Fruit fly (Drosophila melanogaster) whole organism, embryonic: ENCODE results near the gene CtBP.

Source experiments
- Adf1 ChIP-seq: fragments of 200-800 bp; sonication (Bioruptor generic); IDR thresholded peaks from 2 replicates; pipeline ENCODE4 v1.3.6; 2022; ENCODE audit warnings: missing biosample characterization, missing genetic modification characterization
- Aef1 ChIP-seq: fragments of 200-800 bp; sonication (Bioruptor generic); IDR thresholded peaks from 3 replicates; pipeline ENCODE4 v1.3.6; 2022; ENCODE audit warnings: missing biosample characterization, missing genetic modification characterization
- B-H1 ChIP-seq: fragments of 200-800 bp; sonication (Bioruptor generic); IDR thresholded peaks from 3 replicates; pipeline ENCODE4 v1.3.6; 2022; ENCODE audit warnings: missing biosample characterization, missing genetic modification characterization
- B-H2 ChIP-seq: fragments of 200-800 bp; sonication (Bioruptor generic); optimal IDR thresholded peaks from 2 replicates; lab custom pipeline; 2018; ENCODE audit warnings: missing biosample characterization, mild to moderate bottlenecking, missing genetic modification characterization
- BtbVII ChIP-seq: fragments of 200-800 bp; sonication (Bioruptor generic); optimal IDR thresholded peaks from 3 replicates; lab custom pipeline; 2017; ENCODE audit warnings: missing biosample characterization, mild to moderate bottlenecking, missing genetic modification characterization
- CG1024 ChIP-seq: fragments of 200-800 bp; sonication (Bioruptor generic); IDR thresholded peaks from 2 replicates; pipeline ENCODE4 v1.3.6; 2022; ENCODE audit warnings: missing biosample characterization, missing genetic modification characterization
- CG12071 ChIP-seq: fragments of 200-800 bp; sonication (Bioruptor generic); optimal IDR thresholded peaks from 3 replicates; lab custom pipeline; 2018; ENCODE audit warnings: missing biosample characterization, mild to moderate bottlenecking, missing genetic modification characterization
- CG13624 ChIP-seq: fragments of 200-800 bp; sonication (Bioruptor generic); optimal IDR thresholded peaks from 2 replicates; lab custom pipeline; 2016; ENCODE audit warnings: missing biosample characterization, missing genetic modification characterization
- CG14050 ChIP-seq: fragments of 200-800 bp; sonication (Bioruptor generic); IDR thresholded peaks from 3 replicates; pipeline ENCODE4 v1.3.6; 2022; ENCODE audit warnings: missing biosample characterization, missing genetic modification characterization
- CG15011 ChIP-seq: fragments of 200-800 bp; sonication (Bioruptor generic); optimal IDR thresholded peaks from 3 replicates; lab custom pipeline; 2018; ENCODE audit warnings: missing biosample characterization, mild to moderate bottlenecking, missing genetic modification characterization
- CG15073 ChIP-seq: fragments of 200-800 bp; sonication (Bioruptor generic); optimal IDR thresholded peaks from 2 replicates; lab custom pipeline; 2016; ENCODE audit warnings: missing biosample characterization, missing genetic modification characterization
- CG15269 ChIP-seq: fragments of 200-800 bp; sonication (Bioruptor generic); optimal IDR thresholded peaks from 2 replicates; lab custom pipeline; 2018; ENCODE audit warnings: missing biosample characterization, mild to moderate bottlenecking, missing genetic modification characterization, moderate library complexity
- CG1603 ChIP-seq: fragments of 200-800 bp; sonication (Bioruptor generic); optimal IDR thresholded peaks from 2 replicates; lab custom pipeline; 2019; ENCODE audit warnings: missing biosample characterization, mild to moderate bottlenecking, missing genetic modification characterization, moderate library complexity
- CG17359 ChIP-seq: fragments of 200-800 bp; sonication (Bioruptor generic); optimal IDR thresholded peaks from 3 replicates; lab custom pipeline; 2018; ENCODE audit warnings: missing biosample characterization, mild to moderate bottlenecking, missing genetic modification characterization, moderate library complexity
- CG18764 ChIP-seq: fragments of 200-800 bp; sonication (Bioruptor generic); optimal IDR thresholded peaks from 3 replicates; lab custom pipeline; 2016; ENCODE audit warnings: missing biosample characterization, missing genetic modification characterization
- CG2712 ChIP-seq: fragments of 200-800 bp; optimal IDR thresholded peaks from 3 replicates; lab custom pipeline; 2019; ENCODE audit warnings: missing biosample characterization, mild to moderate bottlenecking, missing genetic modification characterization, moderate library complexity
- CG31224 ChIP-seq: fragments of 200-800 bp; sonication (Bioruptor generic); IDR thresholded peaks from 2 replicates; pipeline ENCODE4 v1.3.6; 2022; ENCODE audit warnings: missing biosample characterization, missing genetic modification characterization
- CG32532 ChIP-seq: fragments of 200-800 bp; sonication (Bioruptor generic); IDR thresholded peaks from 2 replicates; pipeline ENCODE4 v1.3.6; 2022; ENCODE audit warnings: missing biosample characterization, missing genetic modification characterization
- CG33213 ChIP-seq: fragments of 200-800 bp; sonication (Bioruptor generic); optimal IDR thresholded peaks from 3 replicates; lab custom pipeline; 2016; ENCODE audit warnings: missing biosample characterization, missing genetic modification characterization
- CG3995 ChIP-seq: fragments of 200-800 bp; sonication (Bioruptor generic); optimal IDR thresholded peaks from 3 replicates; lab custom pipeline; 2016; ENCODE audit warnings: missing biosample characterization, missing genetic modification characterization
- CG42726 ChIP-seq: fragments of 200-800 bp; sonication (Bioruptor generic); IDR thresholded peaks from 2 replicates; pipeline ENCODE4 v1.3.6; 2022; ENCODE audit warnings: missing biosample characterization, missing genetic modification characterization; ENCODE audit not compliant: partially characterized antibody
- CG43689 ChIP-seq: fragments of 200-800 bp; sonication (Bioruptor generic); IDR thresholded peaks from 2 replicates; pipeline ENCODE4 v1.3.6; 2022; ENCODE audit warnings: missing biosample characterization, missing genetic modification characterization
- CG6689 ChIP-seq: fragments of 200-800 bp; sonication (Bioruptor generic); IDR thresholded peaks from 2 replicates; pipeline ENCODE4 v1.3.6; 2022; ENCODE audit warnings: missing biosample characterization, missing genetic modification characterization
- CG8281 ChIP-seq: fragments of 200-800 bp; sonication (Bioruptor generic); optimal IDR thresholded peaks from 2 replicates; lab custom pipeline; 2018; ENCODE audit warnings: missing biosample characterization, mild to moderate bottlenecking, missing genetic modification characterization, moderate library complexity
- CG8924 ChIP-seq: fragments of 200-800 bp; optimal IDR thresholded peaks from 3 replicates; lab custom pipeline; 2019; ENCODE audit warnings: missing biosample characterization, mild to moderate bottlenecking, missing genetic modification characterization, moderate library complexity
- CG9932 ChIP-seq: fragments of 200-800 bp; sonication (Bioruptor generic); IDR thresholded peaks from 2 replicates; pipeline ENCODE4 v1.3.6; 2022; ENCODE audit warnings: missing biosample characterization, missing genetic modification characterization
- D ChIP-seq, 2 experiments: fragments of 200-800 bp in 1 of 2; fragments of >200 bp in 1 of 2; sonication (Bioruptor generic) in 1 of 2; optimal IDR thresholded peaks; 2 replicates in 1 of 2; 3 replicates in 1 of 2; lab custom pipeline; 2017; ENCODE audit warnings: mild to moderate bottlenecking in 1 of 2, missing biosample characterization in 1 of 2, missing genetic modification characterization in 1 of 2, missing genetic modification reagents in 1 of 2
- Doc3 ChIP-seq: fragments of 200-800 bp; sonication (Bioruptor generic); IDR thresholded peaks from 3 replicates; pipeline ENCODE4 v1.3.6; 2022; ENCODE audit warnings: missing biosample characterization, missing genetic modification characterization; ENCODE audit not compliant: partially characterized antibody
- Dref ChIP-seq: fragments of 200-800 bp; sonication (Bioruptor generic); IDR thresholded peaks from 2 replicates; pipeline ENCODE4 v1.3.6; 2022; ENCODE audit warnings: missing biosample characterization, missing genetic modification characterization
- HLH54F ChIP-seq: fragments of 200-800 bp; sonication (Bioruptor generic); optimal IDR thresholded peaks from 3 replicates; lab custom pipeline; 2016; ENCODE audit warnings: missing biosample characterization, missing genetic modification characterization
- HmgD ChIP-seq: fragments of 200-800 bp; sonication (Bioruptor generic); optimal IDR thresholded peaks from 3 replicates; lab custom pipeline; 2016; ENCODE audit warnings: missing biosample characterization, missing genetic modification characterization
- Hr51 ChIP-seq, 2 experiments: fragments of 200-800 bp; sonication (Bioruptor generic); optimal IDR thresholded peaks; 2 replicates in 1 of 2; 3 replicates in 1 of 2; lab custom pipeline; 2016 to 2018; ENCODE audit warnings: missing biosample characterization in 2 of 2, missing genetic modification characterization in 2 of 2, mild to moderate bottlenecking in 1 of 2, moderate library complexity in 1 of 2
- Ptx1 ChIP-seq: fragments of 200-800 bp; sonication (Bioruptor generic); IDR thresholded peaks from 2 replicates; pipeline ENCODE4 v1.3.6; 2022; ENCODE audit warnings: missing biosample characterization, missing genetic modification characterization
- Stat92E ChIP-seq, 3 experiments: fragments of >200 bp in 2 of 3; fragments of 200-800 bp in 1 of 3; sonication (Bioruptor generic) in 1 of 3; optimal IDR thresholded peaks; 2 replicates each; lab custom pipeline; 2017 to 2019; ENCODE audit warnings: missing biosample characterization in 3 of 3, missing genetic modification characterization in 3 of 3, mild to moderate bottlenecking in 1 of 3, moderate library complexity in 1 of 3
- Vsx1 ChIP-seq: fragments of 200-800 bp; sonication (Bioruptor generic); optimal IDR thresholded peaks from 2 replicates; lab custom pipeline; 2017; ENCODE audit warnings: missing biosample characterization, mild to moderate bottlenecking, missing genetic modification characterization, missing genetic modification reagents
- Xbp1 ChIP-seq: fragments of 200-800 bp; sonication (Bioruptor generic); optimal IDR thresholded peaks from 3 replicates; lab custom pipeline; 2016; ENCODE audit warnings: missing biosample characterization, mild to moderate bottlenecking, missing genetic modification characterization
- cas ChIP-seq: fragments of 200-800 bp; sonication (Bioruptor generic); IDR thresholded peaks from 2 replicates; pipeline ENCODE4 v1.3.6; 2022; ENCODE audit warnings: missing biosample characterization, missing genetic modification characterization
- caup ChIP-seq: fragments of 200-800 bp; sonication (Bioruptor generic); optimal IDR thresholded peaks from 3 replicates; lab custom pipeline; 2017; ENCODE audit warnings: missing biosample characterization, mild to moderate bottlenecking, missing genetic modification characterization, moderate library complexity; ENCODE audit not compliant: severe bottlenecking
- crc ChIP-seq: fragments of 200-800 bp; sonication (Bioruptor generic); optimal IDR thresholded peaks from 2 replicates; lab custom pipeline; 2016; ENCODE audit warnings: missing biosample characterization, missing genetic modification characterization
- croc ChIP-seq: fragments of 200-800 bp; sonication (Bioruptor generic); conservative IDR thresholded peaks from 3 replicates; pipeline ENCODE4 v1.3.6; 2022; ENCODE audit warnings: missing biosample characterization, missing genetic modification characterization
- dmrt99B ChIP-seq: fragments of 200-800 bp; sonication (Bioruptor generic); optimal IDR thresholded peaks from 2 replicates; lab custom pipeline; 2018; ENCODE audit warnings: missing biosample characterization, mild to moderate bottlenecking, missing genetic modification characterization, moderate library complexity
- eve ChIP-seq, 2 experiments: fragments of >200 bp; optimal IDR thresholded peaks; 2 replicates each; lab custom pipeline; 2017; ENCODE audit warnings: missing biosample characterization in 2 of 2, missing genetic modification characterization in 2 of 2
- ewg ChIP-seq: fragments of 200-800 bp; sonication (Bioruptor generic); optimal IDR thresholded peaks from 3 replicates; lab custom pipeline; 2017; ENCODE audit warnings: mild to moderate bottlenecking, missing biosample characterization, missing genetic modification reagents, missing genetic modification characterization
- oc ChIP-seq: fragments of 200-800 bp; sonication (Bioruptor generic); optimal IDR thresholded peaks from 2 replicates; lab custom pipeline; 2018; ENCODE audit warnings: missing biosample characterization, mild to moderate bottlenecking, missing genetic modification characterization, moderate library complexity
- pnt ChIP-seq: fragments of 200-800 bp; sonication (Bioruptor generic); optimal IDR thresholded peaks from 3 replicates; lab custom pipeline; 2016; ENCODE audit warnings: missing biosample characterization, missing genetic modification characterization
- rib ChIP-seq: fragments of 200-800 bp; sonication (Bioruptor generic); IDR thresholded peaks from 2 replicates; pipeline ENCODE4 v1.3.6; 2022; ENCODE audit warnings: missing biosample characterization, missing genetic modification characterization
- schlank ChIP-seq: fragments of 200-800 bp; sonication (Bioruptor generic); optimal IDR thresholded peaks from 2 replicates; lab custom pipeline; 2018; ENCODE audit warnings: missing biosample characterization, mild to moderate bottlenecking, missing genetic modification characterization
- slp2 ChIP-seq: fragments of 200-800 bp; sonication (Bioruptor generic); optimal IDR thresholded peaks from 2 replicates; lab custom pipeline; 2016; ENCODE audit warnings: missing biosample characterization, missing genetic modification characterization
- tx ChIP-seq: fragments of 200-800 bp; sonication (Bioruptor generic); optimal IDR thresholded peaks from 2 replicates; lab custom pipeline; 2016; ENCODE audit warnings: missing biosample characterization, missing genetic modification characterization

The CtBP gene

dm6 chr3R:13014168-13014881 lies 2.9 kb downstream of the CtBP start (continued):
- TF ChIP-seq Adf1 (GFP tag; lab: Robert Waterston, UW) (no peak), CG14050 (GFP tag; lab: Robert Waterston, UW) (peak; percentile 16; the same call in 1 of the 3 replicates), CG8924 (tag; lab: Kevin White, UChicago) (peak; percentile 3), B-H1 (GFP tag; lab: Robert Waterston, UW) (no peak), CG31224 (GFP tag; lab: Robert Waterston, UW) (no peak), CG12071 (GFP tag; lab: Kevin White, UChicago) (no peak), rib (GFP tag; lab: Robert Waterston, UW) (no peak), CG15269 (tag; lab: Kevin White, UChicago) (peak; percentile 46), Ptx1 (GFP tag; lab: Robert Waterston, UW) (peak; percentile 12; the same call in 1 of the 2 replicates), crc (no peak), CG18764 (GFP tag; lab: Kevin White, UChicago) (no peak), B-H2 (GFP tag; lab: Kevin White, UChicago) (no peak), Aef1 (GFP tag; lab: Robert Waterston, UW) (no peak), Xbp1 (GFP tag; lab: Kevin White, UChicago) (peak; percentile 0), dmrt99B (tag; lab: Kevin White, UChicago) (peak; percentile 27), CG32532 (GFP tag; lab: Robert Waterston, UW) (no peak), CG43689 (GFP tag; lab: Robert Waterston, UW) (no peak), CG1603 (tag; lab: Kevin White, UChicago) (peak; percentile 33), Stat92E (GFP tag; optimal IDR thresholded peaks at IDR 0.05; lab: Kevin White, UChicago) (peak in 1 of 3 experiments; percentile 20), CG17359 (peak; percentile 21), CG2712 (tag; lab: Kevin White, UChicago) (peak; percentile 1), eve (GFP tag; optimal IDR thresholded peaks at IDR 0.05; lab: Kevin White, UChicago) (no peak), BtbVII (GFP tag; lab: Kevin White, UChicago) (no peak), CG9932 (GFP tag; lab: Robert Waterston, UW) (peak; percentile 42), Vsx1 (GFP tag; lab: Kevin White, UChicago) (no peak), CG8281 (no peak), cas (no peak), tx (GFP tag; lab: Kevin White, UChicago) (no peak), CG6689 (GFP tag; lab: Robert Waterston, UW) (no peak), D (optimal IDR thresholded peaks at IDR 0.05; lab: Kevin White, UChicago) (no peak), D (GFP tag; optimal IDR thresholded peaks at IDR 0.05; lab: Kevin White, UChicago) (no peak), Hr51 (GFP tag; optimal IDR thresholded peaks at IDR 0.05; lab: Kevin White, UChicago) (peak in 1 of 2 experiments; percentile 30), CG33213 (no peak), ewg (GFP tag; lab: Kevin White, UChicago) (no peak), CG3995 (no peak), Dref (GFP tag; lab: Robert Waterston, UW) (no peak), croc (GFP tag; lab: Robert Waterston, UW) (no peak), CG15073 (GFP tag; lab: Kevin White, UChicago) (no peak), CG42726 (GFP tag; lab: Robert Waterston, UW) (no peak), oc (tag; lab: Kevin White, UChicago) (no peak), caup (no peak), CG13624 (GFP tag; lab: Kevin White, UChicago) (peak; percentile 20), HLH54F (no peak), CG1024 (GFP tag; lab: Robert Waterston, UW) (no peak), slp2 (GFP tag; lab: Kevin White, UChicago) (no peak), Doc3 (GFP tag; lab: Robert Waterston, UW) (no peak), HmgD (GFP tag; lab: Kevin White, UChicago) (no peak), pnt (no peak), schlank (tag; lab: Kevin White, UChicago) (no peak), CG15011 (GFP tag; lab: Kevin White, UChicago) (no peak)
